Fruit fly (Drosophila melanogaster) whole organism, adult: ENCODE measurements around the gene KP78b.

ENCODE experiments used
- CG11617 ChIP-seq: fragments of 200-800 bp; sonication (Bioruptor generic); optimal IDR thresholded peaks from 2 replicates; lab custom pipeline; 2017; ENCODE audit warnings: mild to moderate bottlenecking, missing biosample characterization, missing genetic modification reagents, missing genetic modification characterization
- CG12768 ChIP-seq: fragments of 200-800 bp; sonication (Bioruptor generic); optimal IDR thresholded peaks from 2 replicates; lab custom pipeline; 2017; ENCODE audit warnings: missing biosample characterization, missing genetic modification characterization, mild to moderate bottlenecking, moderate library complexity, missing genetic modification reagents
- CG1620 ChIP-seq: fragments of 200-800 bp; sonication (Bioruptor generic); optimal IDR thresholded peaks from 2 replicates; lab custom pipeline; 2016; ENCODE audit warnings: missing biosample characterization, missing genetic modification characterization
- CG33017 ChIP-seq: fragments of 200-800 bp; sonication (Bioruptor generic); optimal IDR thresholded peaks from 2 replicates; lab custom pipeline; 2018; ENCODE audit warnings: missing biosample characterization, mild to moderate bottlenecking, missing genetic modification characterization, moderate library complexity
- Clk ChIP-seq: fragments of 200-800 bp; sonication (Bioruptor generic); optimal IDR thresholded peaks from 2 replicates; lab custom pipeline; 2017; ENCODE audit warnings: missing biosample characterization, missing genetic modification characterization
- Crg-1 ChIP-seq: fragments of 200-800 bp; sonication (Bioruptor generic); optimal IDR thresholded peaks from 2 replicates; lab custom pipeline; 2016; ENCODE audit warnings: missing biosample characterization, missing genetic modification characterization
- Mnt ChIP-seq: fragments of 200-800 bp; sonication (Bioruptor generic); optimal IDR thresholded peaks from 2 replicates; lab custom pipeline; 2016; ENCODE audit warnings: missing biosample characterization, mild to moderate bottlenecking, missing genetic modification characterization
- tj ChIP-seq: fragments of 200-800 bp; sonication (Bioruptor generic); optimal IDR thresholded peaks from 3 replicates; lab custom pipeline; 2017; ENCODE audit warnings: missing biosample characterization, mild to moderate bottlenecking, missing genetic modification characterization, moderate library complexity

DNA sequence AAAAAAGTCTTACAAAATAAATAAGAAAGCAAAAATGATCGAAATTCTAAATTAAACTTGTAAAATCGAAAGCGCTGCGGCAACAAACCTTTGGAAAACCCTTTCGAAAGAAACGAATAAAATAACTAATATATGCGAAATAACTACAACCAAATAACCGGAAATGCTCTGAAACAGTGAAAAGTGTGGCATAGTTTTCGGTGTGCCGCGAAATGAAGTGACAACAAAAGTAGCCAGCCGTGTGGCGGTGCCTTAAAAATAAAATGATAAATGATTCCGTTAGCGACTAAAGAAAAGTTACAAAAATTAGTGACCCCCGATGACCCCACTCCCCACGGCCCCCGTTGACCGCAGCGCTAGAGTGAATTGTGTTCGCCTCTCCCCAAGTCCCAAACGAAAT, 14.6 kb downstream of the KP78b start:
- TF ChIP-seq CG12768 (GFP tag; lab: Kevin White, UChicago) (no peak), CG1620 (no peak), Crg-1 (GFP tag; lab: Kevin White, UChicago) (no peak), tj (GFP tag; lab: Kevin White, UChicago) (no peak), CG11617 (GFP tag; lab: Kevin White, UChicago) (no peak), Mnt (GFP tag; lab: Kevin White, UChicago) (no peak), CG33017 (tag; lab: Kevin White, UChicago) (no peak), Clk (GFP tag; lab: Kevin White, UChicago) (no peak)
